Fruit fly (Drosophila melanogaster) whole organism, embryonic: ENCODE results near the gene CG33331.

Source experiments
- CG10147 ChIP-seq: fragments of 200-800 bp; sonication (Bioruptor generic); optimal IDR thresholded peaks from 2 replicates; lab custom pipeline; 2019; ENCODE audit warnings: missing biosample characterization, mild to moderate bottlenecking, missing genetic modification characterization, moderate library complexity
- CG10462 ChIP-seq: fragments of 200-800 bp; sonication (Bioruptor generic); optimal IDR thresholded peaks from 2 replicates; lab custom pipeline; 2016; ENCODE audit warnings: missing biosample characterization, missing genetic modification characterization
- CG10543 ChIP-seq: fragments of 200-800 bp; sonication (Bioruptor generic); optimal IDR thresholded peaks from 3 replicates; lab custom pipeline; 2017; ENCODE audit warnings: missing biosample characterization, mild to moderate bottlenecking, missing genetic modification characterization, moderate library complexity
- CG10959 ChIP-seq: fragments of 200-800 bp; sonication (Bioruptor generic); IDR thresholded peaks from 2 replicates; pipeline ENCODE4 v1.3.6; 2022; ENCODE audit warnings: missing biosample characterization, missing genetic modification characterization
- CG12155 ChIP-seq: fragments of 200-800 bp; sonication (Bioruptor generic); optimal IDR thresholded peaks from 3 replicates; lab custom pipeline; 2016; ENCODE audit warnings: missing biosample characterization, missing genetic modification characterization
- CG12942 ChIP-seq: fragments of 200-800 bp; sonication (Bioruptor generic); optimal IDR thresholded peaks from 3 replicates; lab custom pipeline; 2016; ENCODE audit warnings: missing biosample characterization, missing genetic modification characterization
- CG13287 ChIP-seq: fragments of 200-800 bp; sonication (Bioruptor generic); IDR thresholded peaks from 2 replicates; pipeline ENCODE4 v1.3.6; 2022; ENCODE audit warnings: missing biosample characterization, missing genetic modification characterization; ENCODE audit not compliant: partially characterized antibody
- CG13296 ChIP-seq: fragments of 200-800 bp; sonication (Bioruptor generic); optimal IDR thresholded peaks from 3 replicates; lab custom pipeline; 2018; ENCODE audit warnings: missing biosample characterization, mild to moderate bottlenecking, missing genetic modification characterization
- CG13624 ChIP-seq: fragments of 200-800 bp; sonication (Bioruptor generic); optimal IDR thresholded peaks from 2 replicates; lab custom pipeline; 2016; ENCODE audit warnings: missing biosample characterization, missing genetic modification characterization
- CG14710 ChIP-seq: fragments of 200-800 bp; sonication (Bioruptor generic); optimal IDR thresholded peaks from 3 replicates; lab custom pipeline; 2019; ENCODE audit warnings: missing biosample characterization, mild to moderate bottlenecking, missing genetic modification characterization, moderate library complexity
- CG16779 ChIP-seq: fragments of 200-800 bp; sonication (Bioruptor generic); IDR thresholded peaks from 2 replicates; pipeline ENCODE4 v1.3.6; 2022; ENCODE audit warnings: missing biosample characterization, missing genetic modification characterization
- CG17186 ChIP-seq: fragments of 200-800 bp; sonication (Bioruptor generic); optimal IDR thresholded peaks from 3 replicates; lab custom pipeline; 2017; ENCODE audit warnings: missing biosample characterization, missing genetic modification reagents, missing genetic modification characterization
- CG17912 ChIP-seq: fragments of 200-800 bp; sonication (Bioruptor generic); optimal IDR thresholded peaks from 2 replicates; lab custom pipeline; 2018; ENCODE audit warnings: missing biosample characterization, mild to moderate bottlenecking, missing genetic modification characterization
- CG2202 ChIP-seq: fragments of 200-800 bp; sonication (Bioruptor generic); optimal IDR thresholded peaks from 2 replicates; lab custom pipeline; 2018; ENCODE audit warnings: missing biosample characterization, mild to moderate bottlenecking, missing genetic modification characterization
- CG7963 ChIP-seq: fragments of 200-800 bp; sonication (Bioruptor generic); IDR thresholded peaks from 3 replicates; pipeline ENCODE4 v1.3.6; 2022; ENCODE audit warnings: missing biosample characterization, missing genetic modification characterization; ENCODE audit not compliant: partially characterized antibody
- CG8765 ChIP-seq: fragments of 200-800 bp; sonication (Bioruptor generic); IDR thresholded peaks from 2 replicates; pipeline ENCODE4 v1.3.6; 2022; ENCODE audit warnings: missing biosample characterization, missing genetic modification characterization
- CG8924 ChIP-seq: fragments of 200-800 bp; optimal IDR thresholded peaks from 3 replicates; lab custom pipeline; 2019; ENCODE audit warnings: missing biosample characterization, mild to moderate bottlenecking, missing genetic modification characterization, moderate library complexity
- CG9609 ChIP-seq: fragments of 200-800 bp; sonication (Bioruptor generic); optimal IDR thresholded peaks from 3 replicates; lab custom pipeline; 2016; ENCODE audit warnings: missing biosample characterization, missing genetic modification characterization
- CG9727 ChIP-seq: fragments of 200-800 bp; sonication (Bioruptor generic); optimal IDR thresholded peaks from 3 replicates; lab custom pipeline; 2017; ENCODE audit warnings: missing biosample characterization, mild to moderate bottlenecking, missing genetic modification characterization
- CG9797 ChIP-seq: fragments of 200-800 bp; sonication (Bioruptor generic); optimal IDR thresholded peaks from 3 replicates; lab custom pipeline; 2018; ENCODE audit warnings: missing biosample characterization, mild to moderate bottlenecking, missing genetic modification characterization
- Camta ChIP-seq: fragments of 200-800 bp; sonication (Bioruptor generic); optimal IDR thresholded peaks from 2 replicates; lab custom pipeline; 2016; ENCODE audit warnings: missing biosample characterization, missing genetic modification characterization
- CrebB ChIP-seq: fragments of 200-800 bp; sonication (Bioruptor generic); optimal IDR thresholded peaks from 3 replicates; lab custom pipeline; 2018; ENCODE audit warnings: missing biosample characterization, mild to moderate bottlenecking, missing genetic modification characterization
- Doc3 ChIP-seq: fragments of 200-800 bp; sonication (Bioruptor generic); IDR thresholded peaks from 3 replicates; pipeline ENCODE4 v1.3.6; 2022; ENCODE audit warnings: missing biosample characterization, missing genetic modification characterization; ENCODE audit not compliant: partially characterized antibody
- Dref ChIP-seq: fragments of 200-800 bp; sonication (Bioruptor generic); IDR thresholded peaks from 2 replicates; pipeline ENCODE4 v1.3.6; 2022; ENCODE audit warnings: missing biosample characterization, missing genetic modification characterization
- H15 ChIP-seq: fragments of 200-800 bp; sonication (Bioruptor generic); IDR thresholded peaks from 3 replicates; pipeline ENCODE4 v1.3.6; 2022; ENCODE audit warnings: missing biosample characterization, missing genetic modification characterization
- HLH3B ChIP-seq: fragments of 200-800 bp; sonication (Bioruptor generic); IDR thresholded peaks from 2 replicates; pipeline ENCODE4 v1.3.6; 2022; ENCODE audit warnings: missing biosample characterization, missing genetic modification characterization
- Hr39 ChIP-seq: fragments of >200 bp; optimal IDR thresholded peaks from 2 replicates; lab custom pipeline; 2017
- Hr78 ChIP-seq, 2 experiments: fragments of 200-800 bp in 1 of 2; fragments of >200 bp in 1 of 2; sonication (Bioruptor generic) in 1 of 2; optimal IDR thresholded peaks; 2 replicates each; lab custom pipeline; 2017 to 2019; ENCODE audit warnings: missing biosample characterization in 2 of 2, missing genetic modification characterization in 2 of 2, mild to moderate bottlenecking in 1 of 2, moderate library complexity in 1 of 2
- MBD-R2 ChIP-seq: fragments of 200-800 bp; sonication (Bioruptor generic); IDR thresholded peaks from 2 replicates; pipeline ENCODE4 v1.3.6; 2022; ENCODE audit warnings: missing biosample characterization, missing genetic modification characterization
- Poxn ChIP-seq: fragments of 200-800 bp; sonication (Bioruptor generic); IDR thresholded peaks from 2 replicates; pipeline ENCODE4 v1.3.6; 2022; ENCODE audit warnings: missing biosample characterization, missing genetic modification characterization
- Spps ChIP-seq: fragments of 200-800 bp; sonication (Bioruptor generic); optimal IDR thresholded peaks from 2 replicates; lab custom pipeline; 2018; ENCODE audit warnings: missing biosample characterization, mild to moderate bottlenecking, missing genetic modification characterization
- Sry-β ChIP-seq: fragments of 200-800 bp; sonication (Bioruptor generic); optimal IDR thresholded peaks from 2 replicates; lab custom pipeline; 2018; ENCODE audit warnings: missing biosample characterization, mild to moderate bottlenecking, missing genetic modification characterization, moderate library complexity
- Usf ChIP-seq: fragments of 200-800 bp; sonication (Bioruptor generic); optimal IDR thresholded peaks from 2 replicates; lab custom pipeline; 2017; ENCODE audit warnings: missing genotype, missing biosample characterization, missing genetic modification characterization
- Xbp1 ChIP-seq: fragments of 200-800 bp; sonication (Bioruptor generic); optimal IDR thresholded peaks from 3 replicates; lab custom pipeline; 2016; ENCODE audit warnings: missing biosample characterization, mild to moderate bottlenecking, missing genetic modification characterization
- al ChIP-seq: fragments of 200-800 bp; sonication (Bioruptor generic); IDR thresholded peaks from 2 replicates; pipeline ENCODE4 v1.3.6; 2022; ENCODE audit warnings: missing biosample characterization, missing genetic modification characterization
- cg ChIP-seq: fragments of 200-800 bp; sonication (Bioruptor generic); optimal IDR thresholded peaks from 3 replicates; lab custom pipeline; 2019; ENCODE audit warnings: missing biosample characterization, mild to moderate bottlenecking, missing genetic modification characterization, moderate library complexity
- cwo ChIP-seq: fragments of 200-800 bp; sonication (Bioruptor generic); optimal IDR thresholded peaks from 3 replicates; lab custom pipeline; 2017; ENCODE audit warnings: missing biosample characterization, missing genetic modification characterization, mild to moderate bottlenecking, moderate library complexity, missing genetic modification reagents
- da ChIP-seq: fragments of 200-800 bp; sonication (Bioruptor generic); optimal IDR thresholded peaks from 2 replicates; lab custom pipeline; 2016; ENCODE audit warnings: missing biosample characterization, missing genetic modification characterization
- dysf ChIP-seq: fragments of 200-800 bp; sonication (Bioruptor generic); IDR thresholded peaks from 3 replicates; pipeline ENCODE4 v1.3.6; 2022; ENCODE audit warnings: missing biosample characterization, missing genetic modification characterization
- en ChIP-seq: fragments of 200-800 bp; sonication (Bioruptor generic); optimal IDR thresholded peaks from 2 replicates; lab custom pipeline; 2016; ENCODE audit warnings: missing biosample characterization, missing genetic modification characterization
- grau ChIP-seq: fragments of 200-800 bp; optimal IDR thresholded peaks from 3 replicates; lab custom pipeline; 2019; ENCODE audit warnings: missing biosample characterization, mild to moderate bottlenecking, missing genetic modification characterization, moderate library complexity
- lmd ChIP-seq: fragments of 200-800 bp; sonication (Bioruptor generic); IDR thresholded peaks from 2 replicates; pipeline ENCODE4 v1.3.6; 2022; ENCODE audit warnings: missing biosample characterization, missing genetic modification characterization
- pfk ChIP-seq: fragments of 200-800 bp; sonication (Bioruptor generic); optimal IDR thresholded peaks from 2 replicates; lab custom pipeline; 2018; ENCODE audit warnings: missing biosample characterization, mild to moderate bottlenecking, missing genetic modification characterization, moderate library complexity
- pum ChIP-seq: fragments of 200-800 bp; sonication (Bioruptor generic); optimal IDR thresholded peaks from 2 replicates; lab custom pipeline; 2016; ENCODE audit warnings: missing biosample characterization, missing genetic modification characterization
- ranshi ChIP-seq: fragments of 200-800 bp; sonication (Bioruptor generic); IDR thresholded peaks from 2 replicates; pipeline ENCODE4 v1.3.6; 2022; ENCODE audit warnings: missing biosample characterization, missing genetic modification characterization
- row ChIP-seq: fragments of 200-800 bp; sonication (Bioruptor generic); IDR thresholded peaks from 3 replicates; pipeline ENCODE4 v1.3.6; 2022; ENCODE audit warnings: missing biosample characterization, missing genetic modification characterization
- sima ChIP-seq: fragments of 200-800 bp; sonication (Bioruptor generic); optimal IDR thresholded peaks from 2 replicates; lab custom pipeline; 2016; ENCODE audit warnings: missing biosample characterization, missing genetic modification characterization
- sqz ChIP-seq: fragments of 200-800 bp; sonication (Bioruptor generic); optimal IDR thresholded peaks from 3 replicates; lab custom pipeline; 2018; ENCODE audit warnings: missing biosample characterization, mild to moderate bottlenecking, missing genetic modification characterization
- stwl ChIP-seq: fragments of 200-800 bp; sonication (Bioruptor generic); optimal IDR thresholded peaks from 3 replicates; lab custom pipeline; 2018; ENCODE audit warnings: missing biosample characterization, mild to moderate bottlenecking, missing genetic modification characterization, moderate library complexity
- trem ChIP-seq: fragments of 200-800 bp; optimal IDR thresholded peaks from 3 replicates; lab custom pipeline; 2019; ENCODE audit warnings: missing biosample characterization, mild to moderate bottlenecking, missing genetic modification characterization, moderate library complexity
- trh ChIP-seq: fragments of 200-800 bp; sonication (Bioruptor generic); optimal IDR thresholded peaks from 2 replicates; lab custom pipeline; 2016; ENCODE audit warnings: missing biosample characterization, missing genetic modification characterization

Gene CG33331

DNA sequence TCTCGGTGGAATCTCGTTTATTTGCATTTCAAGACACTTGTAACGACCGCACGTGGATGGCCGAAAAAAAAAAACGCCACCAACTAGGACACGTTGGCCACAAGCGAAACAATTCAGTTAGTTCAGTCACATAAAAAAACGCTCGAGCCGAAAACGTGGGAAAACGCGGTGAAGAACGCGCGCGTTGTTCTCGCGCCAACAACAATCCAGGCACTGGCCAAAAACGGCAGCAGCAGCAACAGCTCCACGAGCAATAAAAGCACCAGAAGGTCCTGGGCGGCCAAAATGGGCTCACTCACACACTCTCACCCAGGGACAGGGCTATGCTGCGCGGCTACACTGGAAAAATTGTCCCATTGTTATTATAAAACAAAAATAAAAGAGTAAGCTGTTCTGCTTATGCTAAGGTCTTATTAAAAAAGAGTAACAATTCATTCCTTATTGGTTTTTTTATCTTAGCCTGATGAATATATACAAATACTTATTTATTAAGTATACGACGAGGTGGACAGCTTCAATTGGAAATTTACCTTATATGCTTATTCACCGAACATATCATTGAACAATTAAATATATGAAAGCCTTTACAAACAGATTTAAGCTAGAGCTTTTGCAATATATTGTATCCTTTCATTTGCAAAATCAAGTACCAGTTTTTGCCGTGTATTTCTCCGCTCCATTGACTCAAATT lies 10.8 kb upstream of the CG33331 start, which contains the start of gene btsz (continued):
- TF ChIP-seq al (GFP tag; lab: Robert Waterston, UW) (no peak), da (GFP tag; lab: Kevin White, UChicago) (no peak), CG12155 (GFP tag; lab: Kevin White, UChicago) (no peak), CG10147 (GFP tag; lab: Kevin White, UChicago) (peak; percentile 72), row (peak; percentile 51), lmd (GFP tag; lab: Robert Waterston, UW) (no peak), pum (GFP tag; lab: Kevin White, UChicago) (no peak), Hr39 (lab: Kevin White, UChicago) (no peak), MBD-R2 (GFP tag; lab: Robert Waterston, UW) (no peak), CG7963 (GFP tag; lab: Robert Waterston, UW) (no peak), CG13624 (peak; percentile 6), CG9727 (GFP tag; lab: Kevin White, UChicago) (peak; percentile 71), Poxn (no peak), grau (tag; lab: Kevin White, UChicago) (peak; percentile 62), CG14710 (tag; lab: Kevin White, UChicago) (no peak), trh (no peak), stwl (no peak), trem (no peak), en (GFP tag; lab: Kevin White, UChicago) (no peak), Spps (tag; lab: Kevin White, UChicago) (no peak), sqz (GFP tag; lab: Kevin White, UChicago) (no peak), Usf (GFP tag; lab: Kevin White, UChicago) (no peak), CG9797 (no peak), CG13296 (GFP tag; lab: Kevin White, UChicago) (peak; percentile 64), CG8765 (no peak), CrebB (tag; lab: Kevin White, UChicago) (no peak), CG2202 (tag; lab: Kevin White, UChicago) (no peak), H15 (GFP tag; lab: Robert Waterston, UW) (no peak), Camta (GFP tag; lab: Kevin White, UChicago) (no peak), CG17912 (GFP tag; lab: Kevin White, UChicago) (no peak), CG8924 (tag; lab: Kevin White, UChicago) (peak; percentile 45), CG16779 (GFP tag; lab: Robert Waterston, UW) (peak; percentile 78), Hr78 (GFP tag; optimal IDR thresholded peaks at IDR 0.05; lab: Kevin White, UChicago) (no peak), CG9609 (GFP tag; lab: Kevin White, UChicago) (no peak), Doc3 (no peak), Sry-β (GFP tag; lab: Kevin White, UChicago) (no peak), sima (GFP tag; lab: Kevin White, UChicago) (no peak), ranshi (GFP tag; lab: Robert Waterston, UW) (no peak; the same call in 1 of the 2 replicates), cg (GFP tag; lab: Kevin White, UChicago) (no peak), HLH3B (GFP tag; lab: Robert Waterston, UW) (no peak), CG10959 (GFP tag; lab: Robert Waterston, UW) (no peak), Dref (GFP tag; lab: Robert Waterston, UW) (no peak), CG10543 (GFP tag; lab: Kevin White, UChicago) (peak; percentile 60), CG13287 (GFP tag; lab: Robert Waterston, UW) (no peak), CG10462 (GFP tag; lab: Kevin White, UChicago) (no peak), cwo (GFP tag; lab: Kevin White, UChicago) (peak; percentile 64), CG17186 (GFP tag; lab: Kevin White, UChicago) (no peak), pfk (GFP tag; lab: Kevin White, UChicago) (no peak), dysf (peak; percentile 47; the same call in 2 of the 3 replicates), CG12942 (no peak), Xbp1 (GFP tag; lab: Kevin White, UChicago) (peak; percentile 23)
